Worm (Caenorhabditis elegans): ENCODE results near the gene Y49F6B.6.

Gene Y49F6B.6

ce11 chrII:3438280-3438679 is 34.6 kb upstream of the Y49F6B.6 start:
- TF ChIP-seq hlh-11 (tag; optimal IDR thresholded peaks at IDR 0.05): peak; percentile 2
- TF ChIP-seq daf-16 (GFP tag; optimal IDR thresholded peaks at IDR 0.05): no peak
- no peak for TF ChIP-seq daf-16 (tag; optimal IDR thresholded peaks at IDR 0.05)

DNA sequence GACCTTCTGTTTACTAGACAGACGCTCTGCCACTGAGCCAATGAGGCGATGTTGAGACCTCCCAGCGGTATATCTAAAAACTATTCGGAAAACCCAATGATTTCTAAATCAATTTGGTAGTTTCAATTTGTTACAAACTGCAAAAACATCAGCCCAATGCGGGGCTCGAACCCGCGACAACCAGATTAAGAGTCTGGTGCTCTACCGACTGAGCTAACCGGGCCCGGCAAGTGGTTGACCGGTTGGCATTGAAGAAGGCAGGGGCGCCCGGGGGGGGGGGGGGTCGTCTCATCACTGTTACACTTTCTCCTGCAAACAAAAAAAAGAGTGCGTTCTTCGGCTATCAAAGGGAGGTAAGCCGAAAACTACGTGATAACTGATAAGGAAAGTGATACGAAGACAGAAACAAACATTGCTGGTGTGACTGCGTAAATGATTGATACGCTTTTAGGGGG is 33.6 kb upstream of the Y49F6B.6 start:
- peak; percentile 67 for TF ChIP-seq ctbp-1 (GFP tag; IDR thresholded peaks at IDR 0.05)
- peak; percentile 63 to 90 for TF ChIP-seq daf-16 (GFP tag; optimal IDR thresholded peaks at IDR 0.05)
- TF ChIP-seq daf-16 (tag; optimal IDR thresholded peaks at IDR 0.05): peak; percentile 76
- TF ChIP-seq mdt-29 (GFP tag; IDR thresholded peaks at IDR 0.05): peak; percentile 86
- TF ChIP-seq T20F7.1 (GFP tag; optimal IDR thresholded peaks at IDR 0.05): no peak
- TF ChIP-seq D1046.2 (GFP tag; IDR thresholded peaks at IDR 0.05): peak; percentile 77; the same call in 1 of the 2 replicates
- peak; percentile 59; the same call in 1 of the 2 replicates for TF ChIP-seq ceh-20 (GFP tag; IDR thresholded peaks at IDR 0.05)
- peak; percentile 38 for TF ChIP-seq mxl-3 (GFP tag; optimal IDR thresholded peaks at IDR 0.05)
- no peak; the same call in 1 of the 2 replicates for TF ChIP-seq daf-19 (GFP tag; conservative IDR thresholded peaks at IDR 0.05)
- TF ChIP-seq dve-1 (tag; optimal IDR thresholded peaks at IDR 0.05; ENCODE audit: insufficient read depth): peak; percentile 55
- no peak for TF ChIP-seq egl-27 (tag; optimal IDR thresholded peaks at IDR 0.05)
- no peak for TF ChIP-seq F37D6.2 (tag; optimal IDR thresholded peaks at IDR 0.05)
- TF ChIP-seq nhr-48 (tag; optimal IDR thresholded peaks at IDR 0.05): peak; percentile 4
- no peak for TF ChIP-seq nhr-76 (tag; optimal IDR thresholded peaks at IDR 0.05)
- no peak for TF ChIP-seq fkh-10 (GFP tag; optimal IDR thresholded peaks at IDR 0.05)
- TF ChIP-seq php-3 (GFP tag; IDR thresholded peaks at IDR 0.05): peak; percentile 77
- TF ChIP-seq fos-1 (tag; optimal IDR thresholded peaks at IDR 0.05): no peak
- TF ChIP-seq lim-7 (GFP tag; IDR thresholded peaks at IDR 0.05): peak; percentile 72; the same call in 1 of the 2 replicates
- TF ChIP-seq Y75B8A.6 (GFP tag; IDR thresholded peaks at IDR 0.05): no peak; the same call in 1 of the 2 replicates
- peak; percentile 60 for TF ChIP-seq unc-130 (GFP tag; optimal IDR thresholded peaks at IDR 0.05)
- no peak for TF ChIP-seq aly-2 (tag; optimal IDR thresholded peaks at IDR 0.05)
- TF ChIP-seq ama-1 (optimal IDR thresholded peaks at IDR 0.05): no peak
- TF ChIP-seq gei-8 (GFP tag; optimal IDR thresholded peaks at IDR 0.05): peak; percentile 91
- TF ChIP-seq mdl-1 (tag; optimal IDR thresholded peaks at IDR 0.05): no peak
- TF ChIP-seq duxl-1 (tag; optimal IDR thresholded peaks at IDR 0.05; ENCODE audit: poor library complexity): peak; percentile 73
- TF ChIP-seq spr-1 (tag; optimal IDR thresholded peaks at IDR 0.05): peak; percentile 32
- TF ChIP-seq unc-62 (GFP tag; optimal IDR thresholded peaks at IDR 0.05 in 1 of 2): no peak
- no peak for TF ChIP-seq unc-62 (tag; optimal IDR thresholded peaks at IDR 0.05)
- peak; percentile 62 for TF ChIP-seq spr-3 (GFP tag; optimal IDR thresholded peaks at IDR 0.05)
- TF ChIP-seq zag-1 (tag; optimal IDR thresholded peaks at IDR 0.05): no peak
- peak; percentile 26; the same call in 1 of the 2 replicates for TF ChIP-seq madf-9 (GFP tag; conservative IDR thresholded peaks at IDR 0.05)
- peak; percentile 81 for TF ChIP-seq dmd-6 (GFP tag; IDR thresholded peaks at IDR 0.05)
- peak in 1 of 2 experiments; percentile 63 for TF ChIP-seq lsy-2 (tag; optimal IDR thresholded peaks at IDR 0.05)
- peak; percentile 68 for TF ChIP-seq nhr-28 (tag; optimal IDR thresholded peaks at IDR 0.05)
- TF ChIP-seq madf-5 (GFP tag; IDR thresholded peaks at IDR 0.05): peak; percentile 58 to 81; a peak in 2 of 4 replicates
- TF ChIP-seq vab-7 (GFP tag; IDR thresholded peaks at IDR 0.05): peak; percentile 84
- TF ChIP-seq attf-4 (tag; optimal IDR thresholded peaks at IDR 0.05): no peak
- TF ChIP-seq zfp-3 (GFP tag; conservative IDR thresholded peaks at IDR 0.05): peak; percentile 73; the same call in 1 of the 2 replicates
- peak in 1 of 2 experiments; percentile 52 for TF ChIP-seq hif-1 (tag; optimal IDR thresholded peaks at IDR 0.05)
- peak; percentile 58 for TF ChIP-seq lin-13 (GFP tag; optimal IDR thresholded peaks at IDR 0.05)
- TF ChIP-seq lir-3 (tag; optimal IDR thresholded peaks at IDR 0.05): peak; percentile 48
- peak; percentile 8 for TF ChIP-seq F49E8.2 (tag; optimal IDR thresholded peaks at IDR 0.05; ENCODE audit: borderline replicate concordance)
- peak; percentile 84 for TF ChIP-seq Y48G9A.11 (GFP tag; IDR thresholded peaks at IDR 0.05)
- TF ChIP-seq nhr-25 (tag; optimal IDR thresholded peaks at IDR 0.05; ENCODE audit: borderline replicate concordance, insufficient read depth): no peak
- TF ChIP-seq snpc-4 (tag; optimal IDR thresholded peaks at IDR 0.05): no peak
- no peak for TF ChIP-seq ZK546.5 (tag; optimal IDR thresholded peaks at IDR 0.05)
- peak; percentile 81 for TF ChIP-seq lin-38 (GFP tag; IDR thresholded peaks at IDR 0.05)
